Worm (Caenorhabditis elegans): ENCODE data around the gene Y48A6C.4.

Y48A6C.4 gene

DNA sequence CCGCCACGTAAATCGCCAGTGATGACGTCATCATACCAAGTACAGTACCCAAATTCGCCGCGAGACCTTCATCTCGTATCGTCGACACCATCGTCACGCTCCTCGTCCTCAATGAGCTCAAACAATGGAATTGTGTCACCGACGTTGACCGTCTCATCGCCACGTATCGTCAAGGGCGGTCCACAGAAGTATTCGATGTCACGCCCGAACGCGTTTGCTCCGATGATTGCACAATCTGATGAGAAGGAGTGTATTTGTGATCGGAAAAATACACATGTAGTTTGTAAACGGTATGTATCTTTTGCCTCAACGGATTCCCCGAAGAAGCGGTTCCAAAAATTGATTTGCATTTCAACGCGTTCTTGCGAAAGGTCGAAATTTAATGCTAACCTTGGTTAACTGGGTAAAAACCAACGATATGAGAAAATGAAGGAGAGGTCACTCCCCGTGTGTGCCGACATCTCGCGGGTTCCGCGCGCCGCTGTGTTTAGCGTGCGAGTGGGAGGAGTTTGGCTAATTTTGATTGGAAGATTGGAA lies 29.4 kb upstream of the Y48A6C.4 start (continued):
- TF ChIP-seq nhr-80 (tag; optimal IDR thresholded peaks at IDR 0.05) (no peak), fkh-3 (tag; optimal IDR thresholded peaks at IDR 0.05) (peak; percentile 13), F23B12.7 (tag; optimal IDR thresholded peaks at IDR 0.05; ENCODE audit: insufficient read depth) (peak; percentile 46), attf-6 (GFP tag; IDR thresholded peaks at IDR 0.05) (peak; percentile 96), F52B5.7 (tag; optimal IDR thresholded peaks at IDR 0.05) (peak; percentile 82), sdz-38 (tag; optimal IDR thresholded peaks at IDR 0.05) (no peak), madf-6 (GFP tag; IDR thresholded peaks at IDR 0.05) (peak; percentile 71), let-607 (tag; optimal IDR thresholded peaks at IDR 0.05) (no peak), ZK185.1 (tag; optimal IDR thresholded peaks at IDR 0.05; ENCODE audit: poor library complexity, severe bottlenecking) (peak; percentile 36), nhr-27 (tag; optimal IDR thresholded peaks at IDR 0.05) (no peak), zim-3 (tag; optimal IDR thresholded peaks at IDR 0.05) (peak; percentile 27), T26A5.8 (tag; optimal IDR thresholded peaks at IDR 0.05) (peak; percentile 32), Y53G8AR.9 (GFP tag; conservative IDR thresholded peaks at IDR 0.05) (peak; percentile 54; the same call in 1 of the 2 replicates), C06A6.2 (GFP tag; conservative IDR thresholded peaks at IDR 0.05) (peak; percentile 38; the same call in 1 of the 2 replicates), gei-17 (GFP tag; optimal IDR thresholded peaks at IDR 0.05) (peak; percentile 51), hlh-26 (GFP tag; conservative IDR thresholded peaks at IDR 0.05) (no peak), F57C9.4 (tag; optimal IDR thresholded peaks at IDR 0.05) (peak; percentile 9), ztf-28 (GFP tag; IDR thresholded peaks at IDR 0.05) (no peak; the same call in 1 of the 2 replicates), egl-44 (GFP tag; IDR thresholded peaks at IDR 0.05) (0 out of 2 replicates have a peak, but pooled peaks have one; percentile 45), dpff-1 (tag; optimal IDR thresholded peaks at IDR 0.05) (peak; percentile 31), die-1 (tag; optimal IDR thresholded peaks at IDR 0.05) (peak; percentile 43), cebp-1 (GFP tag; IDR thresholded peaks at IDR 0.05) (no peak), cebp-1 (tag; optimal IDR thresholded peaks at IDR 0.05) (peak; percentile 50), efl-1 (GFP tag; optimal IDR thresholded peaks at IDR 0.05) (peak; percentile 39), aptf-2 (GFP tag; conservative IDR thresholded peaks at IDR 0.05) (0 out of 2 replicates have a peak, but pooled peaks have one; percentile 34), F55B11.4 (tag; optimal IDR thresholded peaks at IDR 0.05; ENCODE audit: borderline replicate concordance, insufficient read depth) (no peak), attf-5 (GFP tag; optimal IDR thresholded peaks at IDR 0.05) (no peak), ceh-100 (GFP tag; IDR thresholded peaks at IDR 0.05) (peak; percentile 90), sptf-2 (GFP tag; optimal IDR thresholded peaks at IDR 0.05) (no peak), let-526 (GFP tag; IDR thresholded peaks at IDR 0.05) (no peak), tlf-1 (GFP tag; optimal IDR thresholded peaks at IDR 0.05) (peak; percentile 62), lin-26 (GFP tag; IDR thresholded peaks at IDR 0.05) (0 out of 2 replicates have a peak, but pooled peaks have one; percentile 68)

DNA sequence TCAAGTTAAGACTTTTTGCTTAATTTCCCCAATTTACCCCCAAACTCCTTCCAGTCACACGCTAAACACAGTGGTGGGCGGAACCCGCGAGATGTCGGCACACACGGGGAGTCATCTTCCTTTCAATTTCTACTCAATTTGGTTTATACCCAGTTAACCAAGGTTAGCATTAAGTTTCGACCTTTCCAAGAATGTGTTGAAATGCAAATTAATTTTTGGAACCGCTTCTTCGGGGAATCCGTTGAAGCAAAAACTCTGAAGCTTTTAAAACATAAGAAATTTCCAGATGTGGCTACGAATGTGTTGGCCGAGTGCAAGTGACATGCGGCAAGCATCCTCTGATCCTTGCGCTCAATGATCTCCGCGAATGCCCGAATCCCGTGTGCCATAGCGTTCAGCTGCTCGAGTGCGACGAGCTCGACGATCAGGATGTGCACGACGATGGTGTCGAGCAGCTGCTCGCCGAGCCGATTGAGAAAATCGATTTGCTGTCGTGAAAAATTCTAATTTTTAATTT lies 28.7 kb upstream of the Y48A6C.4 start:
- TF ChIP-seq unc-130 (GFP tag; optimal IDR thresholded peaks at IDR 0.05) (no peak), ceh-91 (GFP tag; IDR thresholded peaks at IDR 0.05) (peak; percentile 37; the same call in 1 of the 2 replicates), C06A6.2 (GFP tag; conservative IDR thresholded peaks at IDR 0.05) (no peak), F39B2.1 (GFP tag; IDR thresholded peaks at IDR 0.05) (no peak), nhr-179 (tag; optimal IDR thresholded peaks at IDR 0.05) (no peak), repo-1 (tag; optimal IDR thresholded peaks at IDR 0.05) (peak; percentile 60), madf-3 (GFP tag; IDR thresholded peaks at IDR 0.05) (0 out of 2 replicates have a peak, but pooled peaks have one; percentile 24), madf-6 (GFP tag; IDR thresholded peaks at IDR 0.05) (peak; percentile 84), rpc-1 (optimal IDR thresholded peaks at IDR 0.05) (no peak), rpc-1 (tag; optimal IDR thresholded peaks at IDR 0.05) (no peak), F57A8.1 (GFP tag; optimal IDR thresholded peaks at IDR 0.05) (peak; percentile 5), ztf-26 (tag; optimal IDR thresholded peaks at IDR 0.05) (no peak), sptf-2 (GFP tag; optimal IDR thresholded peaks at IDR 0.05) (peak; percentile 31), ceh-40 (GFP tag; IDR thresholded peaks at IDR 0.05) (0 out of 2 replicates have a peak, but pooled peaks have one; percentile 35), F23B12.7 (tag; optimal IDR thresholded peaks at IDR 0.05; ENCODE audit: insufficient read depth) (no peak), ZK185.1 (tag; optimal IDR thresholded peaks at IDR 0.05; ENCODE audit: poor library complexity, severe bottlenecking) (peak; percentile 40), K12H6.12 (tag; optimal IDR thresholded peaks at IDR 0.05) (no peak), ztf-3 (GFP tag; optimal IDR thresholded peaks at IDR 0.05) (no peak), ceh-79 (tag; optimal IDR thresholded peaks at IDR 0.05) (peak; percentile 31), snpc-3.4 (tag; optimal IDR thresholded peaks at IDR 0.05) (peak; percentile 97)
